1 worm cellular context compared by ENCODE assay signal in the genomic region with DNA sequence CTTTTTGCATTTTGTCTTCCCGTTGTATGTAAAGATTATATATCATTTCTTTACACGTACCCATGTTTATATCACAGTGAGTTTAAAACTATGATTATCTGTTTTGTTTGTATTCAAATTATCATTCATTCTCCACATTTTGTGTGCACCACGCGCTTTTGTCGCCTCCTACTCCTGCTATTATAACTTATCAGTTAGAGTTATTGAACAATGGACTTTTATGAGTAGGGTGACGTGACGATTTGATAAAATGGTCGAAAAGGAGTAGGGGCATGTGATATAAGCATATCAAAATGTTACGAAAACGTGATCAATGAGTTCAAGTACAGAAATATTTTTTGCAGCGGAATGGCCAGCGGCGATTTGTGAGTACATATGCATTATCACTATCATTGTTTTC.
TF ChIP-seq lines count a peak whose summit lies in the region.

No protein-coding gene starts in this region.

TF ChIP-seq in whole organism, L1 larva, 84 proteins besides CTCF, POLR2A, EP300 and RAD21 (continued from another document):
- TF ChIP-seq nhr-20 (tag; optimal IDR thresholded peaks at IDR 0.05; lab: Kevin White, UChicago) (peak; percentile 78), zag-1 (tag; optimal IDR thresholded peaks at IDR 0.05; lab: Kevin White, UChicago) (no peak), skn-1 (tag; optimal IDR thresholded peaks at IDR 0.05; lab: Kevin White, UChicago) (no peak), unc-98 (GFP tag; IDR thresholded peaks at IDR 0.05; lab: Robert Waterston, UW) (no peak), nhr-90 (tag; optimal IDR thresholded peaks at IDR 0.05; lab: Kevin White, UChicago; ENCODE audit: poor library complexity) (peak; percentile 59), hpl-2 (GFP tag; optimal IDR thresholded peaks at IDR 0.05; lab: Kevin White, UChicago) (no peak), C16A3.4 (tag; optimal IDR thresholded peaks at IDR 0.05; lab: Kevin White, UChicago) (no peak), egl-13 (tag; optimal IDR thresholded peaks at IDR 0.05; lab: Kevin White, UChicago) (peak; percentile 69), efl-3 (GFP tag; optimal IDR thresholded peaks at IDR 0.05; lab: Kevin White, UChicago) (no peak), unc-30 (tag; optimal IDR thresholded peaks at IDR 0.05; lab: Kevin White, UChicago) (no peak), vab-15 (tag; optimal IDR thresholded peaks at IDR 0.05; lab: Kevin White, UChicago) (no peak), nhr-12 (tag; optimal IDR thresholded peaks at IDR 0.05; lab: Kevin White, UChicago) (no peak), sox-4 (tag; optimal IDR thresholded peaks at IDR 0.05; lab: Kevin White, UChicago) (no peak), grh-1 (GFP tag; IDR thresholded peaks at IDR 0.05; lab: Robert Waterston, UW) (no peak), ceh-88 (GFP tag; IDR thresholded peaks at IDR 0.05; lab: Robert Waterston, UW) (no peak), elt-3 (tag; optimal IDR thresholded peaks at IDR 0.05; lab: Kevin White, UChicago) (no peak), unc-86 (tag; optimal IDR thresholded peaks at IDR 0.05; lab: Kevin White, UChicago) (no peak), nhr-47 (tag; optimal IDR thresholded peaks at IDR 0.05; lab: Kevin White, UChicago) (no peak), mep-1 (tag; optimal IDR thresholded peaks at IDR 0.05; lab: Kevin White, UChicago) (no peak), lir-3 (tag; optimal IDR thresholded peaks at IDR 0.05; lab: Kevin White, UChicago; ENCODE audit: poor library complexity) (no peak), C04F5.9 (tag; optimal IDR thresholded peaks at IDR 0.05; lab: Kevin White, UChicago) (no peak), fkh-10 (GFP tag; optimal IDR thresholded peaks at IDR 0.05; lab: Kevin White, UChicago) (no peak), dsc-1 (tag; optimal IDR thresholded peaks at IDR 0.05; lab: Kevin White, UChicago) (no peak), elt-2 (tag; optimal IDR thresholded peaks at IDR 0.05; lab: Kevin White, UChicago) (peak; percentile 99), mab-9 (GFP tag; IDR thresholded peaks at IDR 0.05; lab: Robert Waterston, UW) (no peak), ces-1 (GFP tag; optimal IDR thresholded peaks at IDR 0.05; lab: Kevin White, UChicago) (no peak)
